Worm (Caenorhabditis elegans) whole organism, L2 larva: Measurements from ENCODE around the gene dnj-25.

Source experiments
- C34F6.9 ChIP-seq: fragments of 150-350 bp; optimal IDR thresholded peaks from 2 replicates; lab custom pipeline; 2014; ENCODE audit warnings: missing biosample characterization, missing genetic modification characterization
- F13H6.1 ChIP-seq: sonication (generic microtip); optimal IDR thresholded peaks from 2 replicates; lab custom pipeline; 2016; ENCODE audit warnings: missing genetic modification characterization, missing compliant biosample characterization
- R02D3.7 ChIP-seq: fragments of 150-350 bp; optimal IDR thresholded peaks from 2 replicates; lab custom pipeline; 2014; ENCODE audit warnings: missing biosample characterization, missing genetic modification characterization
- Y55F3AM.14 ChIP-seq: fragments of 200-800 bp; sonication (Bioruptor generic); optimal IDR thresholded peaks from 2 replicates; lab custom pipeline; 2018; ENCODE audit warnings: mild to moderate bottlenecking, missing genetic modification characterization, missing compliant biosample characterization
- alr-1 ChIP-seq: fragments of 150-350 bp; optimal IDR thresholded peaks from 2 replicates; lab custom pipeline; 2014; ENCODE audit warnings: missing biosample characterization, missing genetic modification characterization
- ama-1 ChIP-seq: fragments of 150-350 bp; optimal IDR thresholded peaks from 2 replicates; lab custom pipeline; 2018; ENCODE audit warnings: inconsistent platforms
- blmp-1 ChIP-seq: sonication (generic microtip); optimal IDR thresholded peaks from 2 replicates; lab custom pipeline; 2017; ENCODE audit warnings: missing genetic modification characterization, mild to moderate bottlenecking, missing compliant biosample characterization, antibody characterized with exemption, moderate library complexity; ENCODE audit not compliant: insufficient read depth
- ceh-16 ChIP-seq: fragments of 150-350 bp; optimal IDR thresholded peaks from 2 replicates; lab custom pipeline; 2014; ENCODE audit warnings: missing biosample characterization, missing genetic modification characterization
- ceh-82 ChIP-seq: fragments of 150-350 bp; optimal IDR thresholded peaks from 2 replicates; lab custom pipeline; 2014; ENCODE audit warnings: missing biosample characterization, missing genetic modification characterization
- crh-2 ChIP-seq: sonication (generic microtip); optimal IDR thresholded peaks from 2 replicates; lab custom pipeline; 2017; ENCODE audit warnings: missing biosample characterization, missing genetic modification characterization
- dmd-4 ChIP-seq: sonication (generic microtip); optimal IDR thresholded peaks from 2 replicates; lab custom pipeline; 2017; ENCODE audit warnings: missing biosample characterization, missing genetic modification characterization
- egl-27 ChIP-seq: sonication (generic microtip); optimal IDR thresholded peaks from 3 replicates; lab custom pipeline; 2017; ENCODE audit warnings: missing biosample characterization, missing genetic modification reagents, missing genetic modification characterization
- elt-3 ChIP-seq: sonication (generic microtip); optimal IDR thresholded peaks from 2 replicates; lab custom pipeline; 2017; ENCODE audit warnings: missing biosample characterization, missing genetic modification characterization
- fos-1 ChIP-seq: fragments of 150-350 bp; optimal IDR thresholded peaks from 2 replicates; lab custom pipeline; 2014; ENCODE audit warnings: missing biosample characterization, missing genetic modification characterization
- gmeb-1 ChIP-seq: fragments of 150-350 bp; optimal IDR thresholded peaks from 2 replicates; lab custom pipeline; 2014; ENCODE audit warnings: missing biosample characterization, missing genetic modification characterization
- lin-11 ChIP-seq: fragments of 150-350 bp; sonication (generic microtip); optimal IDR thresholded peaks from 2 replicates; lab custom pipeline; 2014; ENCODE audit warnings: missing biosample characterization, missing genetic modification characterization, inconsistent platforms, mixed read lengths
- lin-13 ChIP-seq: fragments of 150-350 bp; optimal IDR thresholded peaks from 2 replicates; lab custom pipeline; 2014; ENCODE audit warnings: missing biosample characterization, missing genetic modification reagents, missing genetic modification characterization
- lin-39 ChIP-seq: fragments of 150-350 bp; optimal IDR thresholded peaks from 2 replicates; lab custom pipeline; 2014; ENCODE audit warnings: missing biosample characterization, missing genetic modification reagents, missing genetic modification characterization
- lsy-2 ChIP-seq, 2 experiments: fragments of 150-350 bp in 1 of 2; sonication (generic microtip) in 1 of 2; optimal IDR thresholded peaks; 2 replicates each; lab custom pipeline; 2014 to 2017; ENCODE audit warnings: missing biosample characterization in 2 of 2, missing genetic modification characterization in 2 of 2
- mab-5 ChIP-seq: fragments of 150-350 bp; optimal IDR thresholded peaks from 2 replicates; lab custom pipeline; 2014; ENCODE audit warnings: missing biosample characterization, missing genetic modification characterization
- mdl-1 ChIP-seq, 2 experiments: fragments of 150-350 bp in 1 of 2; sonication (generic microtip) in 1 of 2; optimal IDR thresholded peaks; 2 replicates each; lab custom pipeline; 2017; ENCODE audit warnings: missing biosample characterization in 2 of 2, missing genetic modification characterization in 2 of 2
- nhr-129 ChIP-seq: fragments of 150-350 bp; optimal IDR thresholded peaks from 2 replicates; lab custom pipeline; 2014; ENCODE audit warnings: missing biosample characterization, missing genetic modification characterization
- nhr-21 ChIP-seq: fragments of 150-350 bp; optimal IDR thresholded peaks from 2 replicates; lab custom pipeline; 2014; ENCODE audit warnings: missing biosample characterization, missing genetic modification characterization
- nhr-23 ChIP-seq: fragments of 150-350 bp; optimal IDR thresholded peaks from 2 replicates; lab custom pipeline; 2014; ENCODE audit warnings: missing biosample characterization, missing genetic modification reagents, missing genetic modification characterization
- nhr-237 ChIP-seq: fragments of 150-350 bp; optimal IDR thresholded peaks from 2 replicates; lab custom pipeline; 2014; ENCODE audit warnings: missing biosample characterization, missing genetic modification characterization
- nhr-25 ChIP-seq: fragments of 150-350 bp; sonication (generic microtip); optimal IDR thresholded peaks from 3 replicates; lab custom pipeline; 2014; ENCODE audit warnings: missing biosample characterization, missing genetic modification characterization
- nhr-77 ChIP-seq: fragments of 150-350 bp; optimal IDR thresholded peaks from 2 replicates; lab custom pipeline; 2014; ENCODE audit warnings: missing biosample characterization, missing genetic modification characterization
- peb-1 ChIP-seq: fragments of 150-350 bp; optimal IDR thresholded peaks from 2 replicates; lab custom pipeline; 2014; ENCODE audit warnings: missing biosample characterization, missing genetic modification characterization
- skn-1 ChIP-seq: sonication (generic microtip); optimal IDR thresholded peaks from 2 replicates; lab custom pipeline; 2017; ENCODE audit warnings: missing biosample characterization, missing genetic modification characterization
- sma-3 ChIP-seq: sonication (generic microtip); optimal IDR thresholded peaks from 2 replicates; lab custom pipeline; 2016; ENCODE audit warnings: missing genetic modification reagents, missing genetic modification characterization, missing compliant biosample characterization
- sma-9 ChIP-seq, 2 experiments: fragments of 150-350 bp in 1 of 2; sonication (generic microtip) in 1 of 2; optimal IDR thresholded peaks; 2 replicates each; lab custom pipeline; 2014 to 2016; ENCODE audit warnings: missing genetic modification characterization in 2 of 2, mild to moderate bottlenecking in 1 of 2, missing biosample characterization in 1 of 2, missing compliant biosample characterization in 1 of 2, missing genetic modification reagents in 1 of 2, moderate library complexity in 1 of 2
- snpc-4 ChIP-seq: fragments of 150-350 bp; optimal IDR thresholded peaks from 2 replicates; lab custom pipeline; 2014; ENCODE audit warnings: missing biosample characterization, missing genetic modification characterization
- unc-39 ChIP-seq: fragments of 150-350 bp; optimal IDR thresholded peaks from 2 replicates; lab custom pipeline; 2014; ENCODE audit warnings: missing biosample characterization, missing genetic modification characterization
- unc-55 ChIP-seq: fragments of 150-350 bp; sonication (generic microtip); optimal IDR thresholded peaks from 3 replicates; lab custom pipeline; 2014; ENCODE audit warnings: missing biosample characterization, missing genetic modification reagents, missing genetic modification characterization
- zag-1 ChIP-seq: fragments of 150-350 bp; optimal IDR thresholded peaks from 2 replicates; lab custom pipeline; 2014; ENCODE audit warnings: missing biosample characterization, missing genetic modification characterization
- ztf-1 ChIP-seq: fragments of 200-800 bp; sonication (Bioruptor generic); conservative IDR thresholded peaks from 2 replicates; pipeline ENCODE4 v1.3.6; 2022; ENCODE audit warnings: missing genetic modification characterization, missing compliant biosample characterization
- ztf-11 ChIP-seq: sonication (generic microtip); optimal IDR thresholded peaks from 2 replicates; lab custom pipeline; 2017; ENCODE audit warnings: missing biosample characterization, missing genetic modification characterization

Gene dnj-25

DNA sequence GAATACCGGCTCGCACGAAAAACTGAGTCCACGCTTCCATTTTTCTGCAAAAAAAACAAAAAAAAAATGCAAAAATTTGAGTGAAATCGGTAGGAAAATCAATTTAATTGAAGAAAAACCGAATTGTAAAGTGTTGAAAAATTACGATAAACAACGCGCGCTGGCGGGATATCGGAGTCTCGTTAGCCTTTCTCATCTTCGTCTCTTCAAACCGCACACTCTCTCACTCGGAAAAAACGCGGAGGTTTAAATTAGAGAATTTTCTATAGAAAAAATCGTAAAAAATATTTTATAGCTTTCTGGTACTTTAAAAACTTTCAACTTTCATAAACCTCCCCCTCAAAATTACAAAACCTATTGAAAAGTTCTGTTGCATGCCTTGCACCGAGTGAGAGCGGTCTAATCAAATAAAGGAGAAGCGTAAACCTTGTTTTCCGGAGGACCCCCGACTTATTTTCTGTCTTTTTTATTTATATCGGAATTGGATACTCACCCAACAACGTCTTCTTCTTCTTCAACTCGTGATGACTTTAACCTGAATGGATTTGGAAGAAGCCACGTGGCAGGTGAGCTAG, 40.1 kb downstream of the dnj-25 start, which contains the start of the genes F53F8.5 and F53F8.6 (continued):
- TF ChIP-seq mab-5 (tag; lab: Kevin White, UChicago) (peak; percentile 27), lin-11 (no peak), ztf-1 (GFP tag; lab: Robert Waterston, UW) (no peak), dmd-4 (tag; lab: Kevin White, UChicago) (no peak), unc-39 (tag; lab: Kevin White, UChicago) (no peak), alr-1 (tag; lab: Kevin White, UChicago) (no peak), blmp-1 (tag; lab: Kevin White, UChicago) (no peak), C34F6.9 (peak; percentile 69), R02D3.7 (tag; lab: Kevin White, UChicago) (no peak), fos-1 (tag; lab: Kevin White, UChicago) (no peak), zag-1 (no peak), crh-2 (tag; lab: Kevin White, UChicago) (peak; percentile 55)
- TF ChIP-seq, all 48 proteins: peak for 12

DNA sequence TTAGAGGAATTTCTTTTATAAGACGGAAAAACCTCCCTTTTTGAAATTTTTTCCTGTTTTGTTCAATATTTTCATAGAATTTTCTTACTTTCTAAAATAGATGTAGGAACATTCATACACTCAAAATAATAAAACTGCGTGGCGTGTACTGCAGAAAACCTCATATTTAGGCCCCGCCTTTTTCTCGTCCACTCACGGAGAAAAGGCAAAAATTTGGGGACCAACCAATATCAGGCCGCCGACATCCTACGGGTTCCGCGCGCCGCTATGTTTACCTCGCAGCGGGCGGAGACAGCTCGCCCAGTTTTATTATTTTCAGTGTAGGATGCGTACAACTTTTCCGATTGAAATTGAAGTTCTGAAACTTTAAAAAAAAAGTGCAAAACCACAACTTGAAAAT, 45.3 kb downstream of the dnj-25 start:
- peak; percentile 85 for TF ChIP-seq snpc-4 (tag; lab: Kevin White, UChicago)

DNA sequence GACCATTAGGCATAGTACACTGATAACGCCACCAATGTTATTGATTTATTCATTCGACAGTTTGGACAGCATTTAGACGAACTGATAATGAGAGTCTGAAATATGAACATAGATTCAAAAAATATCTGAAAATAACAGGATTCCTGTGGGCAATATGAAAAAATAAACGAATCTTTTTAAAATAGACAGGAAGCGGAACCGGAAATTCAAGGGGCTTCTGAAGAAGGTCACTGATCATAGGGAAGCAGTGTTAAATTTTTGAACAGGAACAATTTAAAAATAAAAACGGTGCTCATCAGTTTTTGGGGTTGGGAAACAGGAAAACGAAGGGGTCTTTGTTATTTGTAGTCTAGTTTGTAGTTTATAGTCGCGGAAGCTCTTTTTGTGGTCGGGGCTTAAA, 45.9 kb downstream of the dnj-25 start, which contains the start of gene F53F8.7:
F53F8.7 (minus strand) TSS at position 101 of the 400 bp plus-strand sequence.
- TF ChIP-seq peb-1 = no peak
- TF ChIP-seq lin-11 = no peak
- TF ChIP-seq mdl-1 (tag; optimal IDR thresholded peaks at IDR 0.05; lab: Kevin White, UChicago) = no peak
- TF ChIP-seq F13H6.1 (tag; lab: Kevin White, UChicago) = no peak
- no peak for TF ChIP-seq dmd-4 (tag; lab: Kevin White, UChicago)
- no peak for TF ChIP-seq lin-39
- TF ChIP-seq mab-5 (tag; lab: Kevin White, UChicago) = no peak
- no peak for TF ChIP-seq lin-13 (GFP tag; lab: Kevin White, UChicago)
- no peak for TF ChIP-seq unc-55 (GFP tag; lab: Kevin White, UChicago)
- no peak for TF ChIP-seq ztf-1 (GFP tag; lab: Robert Waterston, UW)
- TF ChIP-seq snpc-4 (tag; lab: Kevin White, UChicago) = no peak
- TF ChIP-seq nhr-23 (tag; lab: Kevin White, UChicago) = no peak
- TF ChIP-seq ama-1 (lab: Kevin White, UChicago) = no peak
- no peak for TF ChIP-seq R02D3.7 (tag; lab: Kevin White, UChicago)
- no peak for TF ChIP-seq nhr-237 (tag; lab: Kevin White, UChicago)

DNA sequence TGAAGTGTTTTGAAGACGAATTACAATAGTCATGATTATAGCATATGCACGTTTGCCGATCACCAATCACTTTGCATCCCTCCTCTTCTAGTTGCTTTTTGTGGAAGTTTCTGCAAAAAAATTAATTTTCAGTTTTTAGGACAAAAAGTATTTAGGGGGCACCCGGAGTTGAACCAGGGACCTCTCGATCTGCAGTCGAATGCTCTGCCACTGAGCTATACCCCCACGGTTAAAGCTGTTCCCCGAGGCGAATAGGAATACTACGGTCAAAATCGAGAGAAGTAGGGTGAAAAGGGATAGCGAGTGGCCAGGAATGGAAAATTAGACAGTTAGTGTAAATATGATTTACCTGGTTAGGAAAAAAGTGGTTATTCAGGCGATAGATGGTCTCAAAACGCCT, 50.2 kb downstream of the dnj-25 start:
- TF ChIP-seq F13H6.1 (tag; lab: Kevin White, UChicago) (peak; percentile 40), Y55F3AM.14 (GFP tag; lab: Kevin White, UChicago) (peak; percentile 18), nhr-237 (tag; lab: Kevin White, UChicago) (no peak), lin-13 (GFP tag; lab: Kevin White, UChicago) (peak; percentile 45), sma-3 (GFP tag; lab: Kevin White, UChicago) (peak; percentile 73), unc-55 (GFP tag; lab: Kevin White, UChicago) (peak; percentile 18), lsy-2 (tag; optimal IDR thresholded peaks at IDR 0.05; lab: Kevin White, UChicago) (peak in 1 of 2 experiments; percentile 21), mdl-1 (tag; optimal IDR thresholded peaks at IDR 0.05; lab: Kevin White, UChicago) (no peak), C34F6.9 (peak; percentile 6), crh-2 (tag; lab: Kevin White, UChicago) (peak; percentile 4), gmeb-1 (peak; percentile 44), lin-11 (peak; percentile 17), lin-39 (no peak), nhr-129 (tag; lab: Kevin White, UChicago) (peak; percentile 39)

DNA sequence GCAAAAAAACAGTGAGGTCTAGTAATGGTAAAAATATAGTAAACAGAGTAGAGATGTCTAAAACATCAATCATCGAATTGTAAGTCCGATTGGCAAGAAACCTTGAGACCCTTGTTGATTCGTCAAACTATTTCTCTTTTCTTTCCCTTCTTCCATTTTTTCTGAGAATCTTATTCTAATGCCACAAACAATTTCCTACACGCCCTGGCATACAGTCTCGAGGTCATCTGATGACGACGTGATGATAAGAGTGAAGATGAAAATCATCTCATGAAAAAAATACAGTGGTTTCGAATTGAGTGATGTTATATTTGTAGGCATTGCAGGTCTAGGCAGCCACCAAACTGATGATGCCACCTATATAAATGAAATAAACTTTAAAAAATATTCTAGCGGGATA, 51.2 kb downstream of the dnj-25 start:
- TF ChIP-seq nhr-25 (tag; lab: Kevin White, UChicago) = peak; percentile 79
- TF ChIP-seq F13H6.1 (tag; lab: Kevin White, UChicago) = no peak
- TF ChIP-seq gmeb-1 = no peak
- TF ChIP-seq mdl-1 (tag; optimal IDR thresholded peaks at IDR 0.05; lab: Kevin White, UChicago) = no peak
- no peak for TF ChIP-seq elt-3 (tag; lab: Kevin White, UChicago)
- TF ChIP-seq lsy-2 (tag; optimal IDR thresholded peaks at IDR 0.05; lab: Kevin White, UChicago) = no peak
- no peak for TF ChIP-seq lin-39
- TF ChIP-seq egl-27 = no peak
- TF ChIP-seq ceh-16 (tag; lab: Kevin White, UChicago) = no peak
- TF ChIP-seq sma-9 (GFP tag; optimal IDR thresholded peaks at IDR 0.05; lab: Kevin White, UChicago) = peak; percentile 39
- TF ChIP-seq sma-9 (tag; optimal IDR thresholded peaks at IDR 0.05; lab: Kevin White, UChicago) = no peak
- no peak for TF ChIP-seq crh-2 (tag; lab: Kevin White, UChicago)
- no peak for TF ChIP-seq nhr-237 (tag; lab: Kevin White, UChicago)
- no peak for TF ChIP-seq lin-13 (GFP tag; lab: Kevin White, UChicago)
- no peak for TF ChIP-seq nhr-23 (tag; lab: Kevin White, UChicago)
- peak; percentile 25 for TF ChIP-seq sma-3 (GFP tag; lab: Kevin White, UChicago)
- TF ChIP-seq nhr-77 (tag; lab: Kevin White, UChicago) = no peak
- no peak for TF ChIP-seq ztf-1 (GFP tag; lab: Robert Waterston, UW)
- no peak for TF ChIP-seq nhr-21 (tag; lab: Kevin White, UChicago)
- no peak for TF ChIP-seq fos-1 (tag; lab: Kevin White, UChicago)
- TF ChIP-seq unc-39 (tag; lab: Kevin White, UChicago) = no peak
- TF ChIP-seq C34F6.9 = no peak
- TF ChIP-seq blmp-1 (tag; lab: Kevin White, UChicago) = peak; percentile 54
- no peak for TF ChIP-seq skn-1 (tag; lab: Kevin White, UChicago)
- no peak for TF ChIP-seq lin-11
- TF ChIP-seq ztf-11 (tag; lab: Kevin White, UChicago) = no peak
- TF ChIP-seq mab-5 (tag; lab: Kevin White, UChicago) = no peak
- TF ChIP-seq dmd-4 (tag; lab: Kevin White, UChicago) = no peak
- no peak for TF ChIP-seq ceh-82 (tag; lab: Kevin White, UChicago)
- peak; percentile 57 for TF ChIP-seq nhr-129 (tag; lab: Kevin White, UChicago)
